Fruit fly (Drosophila melanogaster) whole organism, embryonic: Measurements from ENCODE around the gene Shmt.

Experiments
- Aef1 ChIP-seq: fragments of 200-800 bp; sonication (Bioruptor generic); IDR thresholded peaks from 3 replicates; pipeline ENCODE4 v1.3.6; 2022; ENCODE audit warnings: missing biosample characterization, missing genetic modification characterization
- CG10274 ChIP-seq: fragments of 200-800 bp; sonication (Bioruptor generic); optimal IDR thresholded peaks from 3 replicates; lab custom pipeline; 2017; ENCODE audit warnings: missing biosample characterization, mild to moderate bottlenecking, missing genetic modification characterization
- CG11247 ChIP-seq: fragments of 200-800 bp; sonication (Bioruptor generic); IDR thresholded peaks from 2 replicates; pipeline ENCODE4 v1.3.6; 2022; ENCODE audit warnings: missing biosample characterization, missing genetic modification characterization
- CG11696 ChIP-seq: fragments of 200-800 bp; sonication (Bioruptor generic); IDR thresholded peaks from 2 replicates; pipeline ENCODE4 v1.3.6; 2022; ENCODE audit warnings: missing biosample characterization, missing genetic modification characterization
- CG12155 ChIP-seq: fragments of 200-800 bp; sonication (Bioruptor generic); optimal IDR thresholded peaks from 3 replicates; lab custom pipeline; 2016; ENCODE audit warnings: missing biosample characterization, missing genetic modification characterization
- CG13775 ChIP-seq: fragments of 200-800 bp; sonication (Bioruptor generic); optimal IDR thresholded peaks from 3 replicates; lab custom pipeline; 2017; ENCODE audit warnings: missing biosample characterization, mild to moderate bottlenecking, missing genetic modification characterization
- CG14441 ChIP-seq: fragments of 200-800 bp; sonication (Bioruptor generic); IDR thresholded peaks from 2 replicates; pipeline ENCODE4 v1.3.6; 2022; ENCODE audit warnings: missing biosample characterization, missing genetic modification characterization
- CG15514 ChIP-seq: fragments of 200-800 bp; sonication (Bioruptor generic); optimal IDR thresholded peaks from 3 replicates; lab custom pipeline; 2017; ENCODE audit warnings: missing biosample characterization, missing genetic modification characterization, mild to moderate bottlenecking, moderate library complexity, missing genetic modification reagents
- CG15601 ChIP-seq: fragments of 200-800 bp; sonication (Bioruptor generic); optimal IDR thresholded peaks from 3 replicates; lab custom pipeline; 2019; ENCODE audit warnings: missing biosample characterization, mild to moderate bottlenecking, missing genetic modification characterization, moderate library complexity
- CG17829 ChIP-seq: fragments of 200-800 bp; optimal IDR thresholded peaks from 2 replicates; lab custom pipeline; 2019; ENCODE audit warnings: missing biosample characterization, mild to moderate bottlenecking, missing genetic modification characterization, moderate library complexity
- CG18599 ChIP-seq: fragments of 200-800 bp; sonication (Bioruptor generic); optimal IDR thresholded peaks from 3 replicates; lab custom pipeline; 2017; ENCODE audit warnings: missing biosample characterization, missing genetic modification characterization, mild to moderate bottlenecking, moderate library complexity, missing genetic modification reagents
- CG2199 ChIP-seq: fragments of 200-800 bp; sonication (Bioruptor generic); IDR thresholded peaks from 3 replicates; pipeline ENCODE4 v1.3.6; 2022; ENCODE audit warnings: missing biosample characterization, missing genetic modification characterization
- CG2712 ChIP-seq: fragments of 200-800 bp; optimal IDR thresholded peaks from 3 replicates; lab custom pipeline; 2019; ENCODE audit warnings: missing biosample characterization, mild to moderate bottlenecking, missing genetic modification characterization, moderate library complexity
- CG32532 ChIP-seq: fragments of 200-800 bp; sonication (Bioruptor generic); IDR thresholded peaks from 2 replicates; pipeline ENCODE4 v1.3.6; 2022; ENCODE audit warnings: missing biosample characterization, missing genetic modification characterization
- CG4707 ChIP-seq: fragments of 200-800 bp; sonication (Bioruptor generic); optimal IDR thresholded peaks from 2 replicates; lab custom pipeline; 2018; ENCODE audit warnings: missing biosample characterization, mild to moderate bottlenecking, missing genetic modification characterization, moderate library complexity
- D19B ChIP-seq: fragments of 200-800 bp; sonication (Bioruptor generic); optimal IDR thresholded peaks from 2 replicates; lab custom pipeline; 2017; ENCODE audit warnings: missing biosample characterization, mild to moderate bottlenecking, missing genetic modification characterization
- Dbx ChIP-seq: fragments of 200-800 bp; sonication (Bioruptor generic); IDR thresholded peaks from 3 replicates; pipeline ENCODE4 v1.3.6; 2022; ENCODE audit warnings: missing biosample characterization, missing genetic modification characterization
- Dll ChIP-seq: fragments of 200-800 bp; sonication (Bioruptor generic); IDR thresholded peaks from 4 replicates; pipeline ENCODE4 v1.3.6; 2022; ENCODE audit warnings: missing biosample characterization, missing genetic modification characterization; ENCODE audit not compliant: partially characterized antibody
- Eip74EF ChIP-seq, 2 experiments: fragments of 200-800 bp in 1 of 2; fragments of >200 bp in 1 of 2; sonication (Bioruptor generic) in 1 of 2; optimal IDR thresholded peaks; 2 replicates each; lab custom pipeline; 2017 to 2019; ENCODE audit warnings: missing biosample characterization in 2 of 2, missing genetic modification characterization in 2 of 2, mild to moderate bottlenecking in 1 of 2, moderate library complexity in 1 of 2
- Meics ChIP-seq: fragments of 200-800 bp; sonication (Bioruptor generic); optimal IDR thresholded peaks from 2 replicates; lab custom pipeline; 2017; ENCODE audit warnings: missing biosample characterization, mild to moderate bottlenecking, missing genetic modification characterization
- Mes4 ChIP-seq: fragments of 200-800 bp; sonication (Bioruptor generic); optimal IDR thresholded peaks from 2 replicates; lab custom pipeline; 2016; ENCODE audit warnings: missing biosample characterization, missing genetic modification characterization
- Nf-YB ChIP-seq: fragments of 200-800 bp; sonication (Bioruptor generic); optimal IDR thresholded peaks from 3 replicates; lab custom pipeline; 2019; ENCODE audit warnings: missing biosample characterization, mild to moderate bottlenecking, missing genetic modification characterization, moderate library complexity
- Nf-YC ChIP-seq: fragments of 200-800 bp; optimal IDR thresholded peaks from 3 replicates; lab custom pipeline; 2019; ENCODE audit warnings: missing biosample characterization, mild to moderate bottlenecking, missing genetic modification characterization, moderate library complexity
- Rfx ChIP-seq: fragments of 200-800 bp; sonication (Bioruptor generic); IDR thresholded peaks from 2 replicates; pipeline ENCODE4 v1.3.6; 2022; ENCODE audit warnings: missing biosample characterization, missing genetic modification characterization
- Sox102F ChIP-seq: fragments of 200-800 bp; sonication (Bioruptor generic); optimal IDR thresholded peaks from 2 replicates; lab custom pipeline; 2018; ENCODE audit warnings: missing biosample characterization, mild to moderate bottlenecking, missing genetic modification characterization, moderate library complexity
- Xrp1 ChIP-seq: fragments of 200-800 bp; sonication (Bioruptor generic); IDR thresholded peaks from 2 replicates; pipeline ENCODE4 v1.3.6; 2022; ENCODE audit warnings: missing biosample characterization, missing genetic modification characterization
- az2 ChIP-seq: fragments of 200-800 bp; sonication (Bioruptor generic); optimal IDR thresholded peaks from 3 replicates; lab custom pipeline; 2016; ENCODE audit warnings: missing biosample characterization, missing genetic modification characterization
- btn ChIP-seq: fragments of 200-800 bp; sonication (Bioruptor generic); optimal IDR thresholded peaks from 2 replicates; lab custom pipeline; 2016; ENCODE audit warnings: missing biosample characterization, missing genetic modification characterization
- croc ChIP-seq: fragments of 200-800 bp; sonication (Bioruptor generic); conservative IDR thresholded peaks from 3 replicates; pipeline ENCODE4 v1.3.6; 2022; ENCODE audit warnings: missing biosample characterization, missing genetic modification characterization
- dmrt11E ChIP-seq: fragments of 200-800 bp; sonication (Bioruptor generic); optimal IDR thresholded peaks from 3 replicates; lab custom pipeline; 2018; ENCODE audit warnings: missing biosample characterization, mild to moderate bottlenecking, missing genetic modification characterization, moderate library complexity
- esg ChIP-seq: fragments of 200-800 bp; sonication (Bioruptor generic); conservative IDR thresholded peaks from 2 replicates; pipeline ENCODE4 v1.3.6; 2022; ENCODE audit warnings: missing biosample characterization, missing genetic modification characterization
- ftz-f1 ChIP-seq: fragments of 200-800 bp; sonication (Bioruptor generic); optimal IDR thresholded peaks from 2 replicates; lab custom pipeline; 2016; ENCODE audit warnings: missing biosample characterization, missing genetic modification characterization
- gfzf ChIP-seq: fragments of 200-800 bp; sonication (Bioruptor generic); optimal IDR thresholded peaks from 2 replicates; lab custom pipeline; 2016; ENCODE audit warnings: missing biosample characterization, mild to moderate bottlenecking, missing genetic modification characterization, moderate library complexity
- h ChIP-seq: fragments of >200 bp; optimal IDR thresholded peaks from 2 replicates; lab custom pipeline; 2017
- jumu ChIP-seq: fragments of 200-800 bp; sonication (Bioruptor generic); optimal IDR thresholded peaks from 3 replicates; lab custom pipeline; 2016; ENCODE audit warnings: missing biosample characterization, missing genetic modification characterization
- kah ChIP-seq: fragments of 200-800 bp; sonication (Bioruptor generic); optimal IDR thresholded peaks from 2 replicates; lab custom pipeline; 2018; ENCODE audit warnings: missing biosample characterization, mild to moderate bottlenecking, missing genetic modification characterization
- lab ChIP-seq: fragments of 200-800 bp; sonication (Bioruptor generic); optimal IDR thresholded peaks from 3 replicates; lab custom pipeline; 2017; ENCODE audit warnings: missing biosample characterization, missing genetic modification characterization, mild to moderate bottlenecking, moderate library complexity, missing genetic modification reagents
- lov ChIP-seq, 2 experiments: fragments of 200-800 bp in 1 of 2; fragments of >200 bp in 1 of 2; sonication (Bioruptor generic) in 1 of 2; IDR thresholded peaks in 1 of 2; optimal IDR thresholded peaks in 1 of 2; 2 replicates in 1 of 2; 3 replicates in 1 of 2; pipeline versions ENCODE4 v1.3.6 to Lab custom; 2017 to 2022; ENCODE audit warnings: missing biosample characterization in 1 of 2, missing genetic modification characterization in 1 of 2
- maf-S ChIP-seq: fragments of 200-800 bp; sonication (Bioruptor generic); optimal IDR thresholded peaks from 2 replicates; lab custom pipeline; 2016; ENCODE audit warnings: missing biosample characterization, missing genetic modification characterization
- nmo ChIP-seq: fragments of 200-800 bp; sonication (Bioruptor generic); optimal IDR thresholded peaks from 2 replicates; lab custom pipeline; 2018; ENCODE audit warnings: missing biosample characterization, mild to moderate bottlenecking, missing genetic modification characterization, moderate library complexity
- odd ChIP-seq: fragments of 200-800 bp; sonication (Bioruptor generic); optimal IDR thresholded peaks from 2 replicates; lab custom pipeline; 2017; ENCODE audit warnings: missing biosample characterization, mild to moderate bottlenecking, missing genetic modification characterization
- onecut ChIP-seq: fragments of 200-800 bp; sonication (Bioruptor generic); IDR thresholded peaks from 2 replicates; pipeline ENCODE4 v1.3.6; 2022; ENCODE audit warnings: missing biosample characterization, missing genetic modification characterization
- pan ChIP-seq, 4 experiments: fragments of >200 bp in 3 of 4; fragments of 200-800 bp in 1 of 4; sonication (Bioruptor generic) in 1 of 4; optimal IDR thresholded peaks in 3 of 4; IDR thresholded peaks in 1 of 4; 2 replicates each; pipeline versions ENCODE4 v1.3.6 to Lab custom; 2017 to 2022; ENCODE audit warnings: missing biosample characterization in 2 of 4, missing genetic modification characterization in 2 of 4, mixed read lengths in 1 of 4
- pita ChIP-seq: fragments of 200-800 bp; sonication (Bioruptor generic); optimal IDR thresholded peaks from 2 replicates; lab custom pipeline; 2017; ENCODE audit warnings: missing biosample characterization, mild to moderate bottlenecking, missing genetic modification characterization
- pnt ChIP-seq: fragments of 200-800 bp; sonication (Bioruptor generic); optimal IDR thresholded peaks from 3 replicates; lab custom pipeline; 2016; ENCODE audit warnings: missing biosample characterization, missing genetic modification characterization
- schlank ChIP-seq: fragments of 200-800 bp; sonication (Bioruptor generic); optimal IDR thresholded peaks from 2 replicates; lab custom pipeline; 2018; ENCODE audit warnings: missing biosample characterization, mild to moderate bottlenecking, missing genetic modification characterization
- zfh1 ChIP-seq: fragments of 200-800 bp; sonication (Bioruptor generic); IDR thresholded peaks from 3 replicates; pipeline ENCODE4 v1.3.6; 2022; ENCODE audit warnings: missing biosample characterization, missing genetic modification characterization

Gene Shmt

DNA sequence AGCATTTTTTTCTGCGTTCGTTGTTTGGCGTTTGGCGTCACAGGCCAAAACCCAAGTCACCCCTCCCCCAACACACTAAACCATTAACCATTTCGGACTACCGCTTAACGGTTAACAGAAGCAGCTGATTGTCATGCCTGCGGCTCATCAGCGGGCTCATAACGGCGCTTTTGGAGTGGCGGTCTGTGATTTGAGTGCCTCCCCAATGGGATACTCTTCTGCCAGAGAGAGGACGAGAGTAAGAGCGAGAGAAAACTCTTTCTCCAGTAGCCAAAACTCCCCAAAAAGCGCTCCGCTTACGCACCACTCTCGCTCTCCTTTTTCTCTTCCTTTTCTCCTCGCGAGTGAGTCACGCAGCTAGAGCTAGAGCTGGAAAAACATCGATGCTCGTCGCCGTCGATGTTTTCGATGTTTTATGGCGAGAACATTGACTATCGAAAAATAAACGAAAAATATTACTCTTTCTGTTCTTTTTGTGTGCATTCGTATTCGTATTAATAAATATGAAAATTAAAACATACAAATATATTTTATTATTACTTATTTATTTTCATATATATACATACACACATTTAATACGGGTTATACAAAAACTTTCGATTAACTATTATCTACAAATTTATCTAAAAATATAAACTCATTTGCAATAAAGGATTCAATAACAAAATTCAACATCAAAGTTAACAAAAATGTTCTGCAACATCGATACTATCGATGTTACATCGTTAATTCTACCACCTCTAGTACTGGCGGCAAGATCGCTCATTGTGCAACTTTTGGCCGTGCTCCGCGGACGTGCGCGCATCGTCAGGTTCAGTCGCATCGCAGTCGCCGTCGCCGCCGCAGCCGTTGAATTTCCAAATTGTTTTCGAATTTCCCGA, 49.2 kb upstream of the Shmt start, which contains the start of gene Grip (continued):
- TF ChIP-seq CG18599 (GFP tag; lab: Kevin White, UChicago) (no peak), CG12155 (no peak), CG13775 (GFP tag; lab: Kevin White, UChicago) (peak; percentile 64), pnt (GFP tag; lab: Kevin White, UChicago) (no peak), lov (optimal IDR thresholded peaks at IDR 0.05; lab: Kevin White, UChicago) (no peak), lov (GFP tag; IDR thresholded peaks at IDR 0.05; lab: Robert Waterston, UW) (no peak), ftz-f1 (GFP tag; lab: Kevin White, UChicago) (no peak), nmo (GFP tag; lab: Kevin White, UChicago) (peak; percentile 67), Nf-YB (GFP tag; lab: Kevin White, UChicago) (peak; percentile 28), gfzf (GFP tag; lab: Kevin White, UChicago) (peak; percentile 15), Dbx (GFP tag; lab: Robert Waterston, UW) (no peak), CG10274 (GFP tag; lab: Kevin White, UChicago) (no peak), Dll (GFP tag; lab: Robert Waterston, UW) (peak; percentile 82), Mes4 (no peak), Nf-YC (peak; percentile 12), az2 (GFP tag; lab: Kevin White, UChicago) (peak; percentile 30), Sox102F (GFP tag; lab: Kevin White, UChicago) (peak; percentile 41), CG32532 (GFP tag; lab: Robert Waterston, UW) (no peak), h (lab: Kevin White, UChicago) (no peak), CG17829 (peak; percentile 50), kah (GFP tag; lab: Kevin White, UChicago) (no peak), CG14441 (GFP tag; lab: Robert Waterston, UW) (no peak), esg (GFP tag; lab: Robert Waterston, UW) (0 out of 2 replicates have a peak, but pooled peaks have one; percentile 8), btn (no peak), zfh1 (GFP tag; lab: Robert Waterston, UW) (peak; percentile 9; the same call in 1 of the 3 replicates), D19B (GFP tag; lab: Kevin White, UChicago) (no peak), CG2712 (tag; lab: Kevin White, UChicago) (peak; percentile 71), CG2199 (GFP tag; lab: Robert Waterston, UW) (no peak), CG4707 (GFP tag; lab: Kevin White, UChicago) (no peak), dmrt11E (tag; lab: Kevin White, UChicago) (peak; percentile 52), CG11696 (GFP tag; lab: Robert Waterston, UW) (no peak), CG11247 (GFP tag; lab: Robert Waterston, UW) (no peak), pan (optimal IDR thresholded peaks at IDR 0.05; lab: Kevin White, UChicago) (no peak), pan (GFP tag; optimal IDR thresholded peaks at IDR 0.05 in 1 of 2, IDR thresholded peaks at IDR 0.05 in 1 of 2) (peak in 1 of 2 experiments; percentile 38), Meics (GFP tag; lab: Kevin White, UChicago) (peak; percentile 26), CG15601 (tag; lab: Kevin White, UChicago) (peak; percentile 4), schlank (no peak), onecut (GFP tag; lab: Robert Waterston, UW) (no peak), Aef1 (GFP tag; lab: Robert Waterston, UW) (no peak), Eip74EF (GFP tag; optimal IDR thresholded peaks at IDR 0.05; lab: Kevin White, UChicago) (peak in 1 of 2 experiments; percentile 2), odd (no peak), lab (GFP tag; lab: Kevin White, UChicago) (no peak), croc (GFP tag; lab: Robert Waterston, UW) (no peak), Rfx (peak; percentile 36; the same call in 1 of the 2 replicates), pita (GFP tag; lab: Kevin White, UChicago) (no peak), maf-S (GFP tag; lab: Kevin White, UChicago) (no peak), CG15514 (no peak), Xrp1 (GFP tag; lab: Robert Waterston, UW) (peak; percentile 30; the same call in 1 of the 2 replicates), jumu (GFP tag; lab: Kevin White, UChicago) (no peak)
